Fruit fly (Drosophila melanogaster): ENCODE data around the gene GatA.

GatA gene

dm6 chr3R:18997388-18998287 is 31.0 kb downstream of the GatA start (continued):
- TF ChIP-seq H2.0 (GFP tag; IDR thresholded peaks at IDR 0.05): no peak
- TF ChIP-seq CG7987 (GFP tag; optimal IDR thresholded peaks at IDR 0.05): peak; percentile 57
- TF ChIP-seq Dbx (GFP tag; IDR thresholded peaks at IDR 0.05): no peak
- no peak for TF ChIP-seq nom (GFP tag; optimal IDR thresholded peaks at IDR 0.05)
- no peak for TF ChIP-seq phol (tag; optimal IDR thresholded peaks at IDR 0.05)
- TF ChIP-seq CG11723 (GFP tag; optimal IDR thresholded peaks at IDR 0.05): peak; percentile 93
- TF ChIP-seq Med (GFP tag): peak; percentile 79
- TF ChIP-seq ssp (GFP tag; IDR thresholded peaks at IDR 0.05): no peak
- no peak for TF ChIP-seq Fer3 (tag; optimal IDR thresholded peaks at IDR 0.05)
- no peak for TF ChIP-seq repo (GFP tag; optimal IDR thresholded peaks at IDR 0.05)
- TF ChIP-seq lmd (GFP tag; IDR thresholded peaks at IDR 0.05): no peak
- TF ChIP-seq Abd-B (GFP tag; optimal IDR thresholded peaks at IDR 0.05): peak; percentile 12
- TF ChIP-seq CG8281 (tag; optimal IDR thresholded peaks at IDR 0.05): peak; percentile 64
- peak; percentile 44; the same call in 1 of the 2 replicates for TF ChIP-seq CG4360 (GFP tag; IDR thresholded peaks at IDR 0.05)
- TF ChIP-seq CG7839 (tag; optimal IDR thresholded peaks at IDR 0.05): no peak
- no peak for TF ChIP-seq CG14965 (GFP tag; optimal IDR thresholded peaks at IDR 0.05; ENCODE audit: borderline replicate concordance)
- TF ChIP-seq toy (GFP tag; IDR thresholded peaks at IDR 0.05): no peak
- no peak for TF ChIP-seq Taf1 (GFP tag; IDR thresholded peaks at IDR 0.05)
- TF ChIP-seq CG3281 (GFP tag; optimal IDR thresholded peaks at IDR 0.05): no peak
- TF ChIP-seq CG1529 (GFP tag; optimal IDR thresholded peaks at IDR 0.05): peak; percentile 96
- TF ChIP-seq sc (optimal IDR thresholded peaks at IDR 0.05): no peak
- peak; percentile 95 for TF ChIP-seq sc (GFP tag; optimal IDR thresholded peaks at IDR 0.05)
- TF ChIP-seq CG33213 (GFP tag; optimal IDR thresholded peaks at IDR 0.05): peak; percentile 6
- no peak for TF ChIP-seq CG2889 (GFP tag; IDR thresholded peaks at IDR 0.05)
- TF ChIP-seq Sry-δ (GFP tag; optimal IDR thresholded peaks at IDR 0.05): no peak
- TF ChIP-seq br (optimal IDR thresholded peaks at IDR 0.05): no peak
- TF ChIP-seq zfh1 (GFP tag; IDR thresholded peaks at IDR 0.05): peak; percentile 64
- TF ChIP-seq ap (GFP tag; IDR thresholded peaks at IDR 0.05): peak; percentile 55
- TF ChIP-seq ems (GFP tag; optimal IDR thresholded peaks at IDR 0.05): no peak
- peak; percentile 17 for TF ChIP-seq CG6683 (GFP tag; optimal IDR thresholded peaks at IDR 0.05)
- TF ChIP-seq CG13123 (GFP tag; optimal IDR thresholded peaks at IDR 0.05): peak; percentile 54
- TF ChIP-seq nerfin-1 (tag; optimal IDR thresholded peaks at IDR 0.05): peak; percentile 76
- no peak for TF ChIP-seq Hr39 (optimal IDR thresholded peaks at IDR 0.05)
- no peak for TF ChIP-seq Lpt (GFP tag; optimal IDR thresholded peaks at IDR 0.05)
- peak; percentile 56 for TF ChIP-seq Oli (tag; optimal IDR thresholded peaks at IDR 0.05)
- peak; percentile 52; the same call in 1 of the 2 replicates for TF ChIP-seq HLH3B (GFP tag; IDR thresholded peaks at IDR 0.05)
- TF ChIP-seq Ssrp (tag; optimal IDR thresholded peaks at IDR 0.05): peak; percentile 8
- TF ChIP-seq CG6791 (GFP tag; IDR thresholded peaks at IDR 0.05; ENCODE audit: partially characterized antibody): no peak
- TF ChIP-seq CG10274 (GFP tag; optimal IDR thresholded peaks at IDR 0.05): no peak
- TF ChIP-seq pum (GFP tag; optimal IDR thresholded peaks at IDR 0.05): no peak
- no peak for TF ChIP-seq vnd (GFP tag; IDR thresholded peaks at IDR 0.05; ENCODE audit: partially characterized antibody)
- no peak for TF ChIP-seq CG34422 (GFP tag; IDR thresholded peaks at IDR 0.05)
- TF ChIP-seq CG12071 (GFP tag; optimal IDR thresholded peaks at IDR 0.05): peak; percentile 71
- TF ChIP-seq CG8290 (GFP tag; optimal IDR thresholded peaks at IDR 0.05): no peak
- peak; percentile 64 to 97 for TF ChIP-seq CG8290 (tag; optimal IDR thresholded peaks at IDR 0.05)
- TF ChIP-seq sob (GFP tag; IDR thresholded peaks at IDR 0.05): no peak
- TF ChIP-seq slou (GFP tag; optimal IDR thresholded peaks at IDR 0.05): no peak
- peak; percentile 5 for TF ChIP-seq CG9876 (GFP tag; optimal IDR thresholded peaks at IDR 0.05)
- no peak for TF ChIP-seq CkIIα-i1 (GFP tag; IDR thresholded peaks at IDR 0.05)
- TF ChIP-seq CG1233 (GFP tag; optimal IDR thresholded peaks at IDR 0.05): peak; percentile 73
- peak; percentile 10 for TF ChIP-seq caup (GFP tag; optimal IDR thresholded peaks at IDR 0.05; ENCODE audit: severe bottlenecking)
